Worm (Caenorhabditis elegans) whole organism, L1 larva: ENCODE results near the gene C18G1.9.

ENCODE experiments used
- C16A3.4 ChIP-seq: fragments of 150-350 bp; optimal IDR thresholded peaks from 2 replicates; lab custom pipeline; 2014; ENCODE audit warnings: missing biosample characterization, missing genetic modification characterization
- aly-2 ChIP-seq: fragments of 150-350 bp; optimal IDR thresholded peaks from 2 replicates; lab custom pipeline; 2014; ENCODE audit warnings: missing biosample characterization, missing genetic modification characterization
- ces-1 ChIP-seq: fragments of 150-350 bp; optimal IDR thresholded peaks from 2 replicates; lab custom pipeline; 2014; ENCODE audit warnings: missing biosample characterization, missing genetic modification reagents, missing genetic modification characterization
- lin-15B ChIP-seq: fragments of 150-350 bp; sonication (generic microtip); optimal IDR thresholded peaks from 3 replicates; lab custom pipeline; 2014; ENCODE audit warnings: missing biosample characterization, missing genetic modification characterization
- nhr-11 ChIP-seq: fragments of 150-350 bp; optimal IDR thresholded peaks from 2 replicates; lab custom pipeline; 2014; ENCODE audit warnings: missing biosample characterization, missing genetic modification characterization
- nhr-76 ChIP-seq: sonication (generic microtip); optimal IDR thresholded peaks from 2 replicates; lab custom pipeline; 2017; ENCODE audit warnings: missing biosample characterization, missing genetic modification characterization
- pax-3 ChIP-seq: fragments of 200-800 bp; sonication (Bioruptor generic); optimal IDR thresholded peaks from 2 replicates; lab custom pipeline; 2018; ENCODE audit warnings: mild to moderate bottlenecking, missing genetic modification characterization, moderate library complexity, missing compliant biosample characterization
- pqm-1 ChIP-seq: sonication (generic microtip); optimal IDR thresholded peaks from 3 replicates; lab custom pipeline; 2017; ENCODE audit warnings: missing biosample characterization, missing genetic modification characterization
- snpc-4 ChIP-seq: fragments of 150-350 bp; optimal IDR thresholded peaks from 2 replicates; lab custom pipeline; 2014; ENCODE audit warnings: missing biosample characterization, missing genetic modification characterization
- unc-62 ChIP-seq: fragments of 150-350 bp; optimal IDR thresholded peaks from 2 replicates; lab custom pipeline; 2014; ENCODE audit warnings: missing biosample characterization, missing genetic modification reagents, missing genetic modification characterization
- ztf-11 ChIP-seq, 2 experiments: sonication (generic microtip); optimal IDR thresholded peaks; 2 replicates each; lab custom pipeline; 2016 to 2017; ENCODE audit warnings: missing genetic modification characterization in 2 of 2, missing biosample characterization in 1 of 2, missing compliant biosample characterization in 1 of 2

ce11 chrV:4745269-4745668 is 24.3 kb downstream of the C18G1.9 start, which contains the start of gene C18G1.7:
- no peak for TF ChIP-seq nhr-76 (tag; lab: Kevin White, UChicago)
- no peak for TF ChIP-seq snpc-4 (tag; lab: Kevin White, UChicago)
- no peak for TF ChIP-seq ces-1 (GFP tag; lab: Kevin White, UChicago)
- no peak for TF ChIP-seq ztf-11 (tag; optimal IDR thresholded peaks at IDR 0.05; lab: Kevin White, UChicago)
- TF ChIP-seq pax-3 (tag; lab: Kevin White, UChicago), result no peak
- no peak for TF ChIP-seq pqm-1
- TF ChIP-seq aly-2 (tag; lab: Kevin White, UChicago), result no peak
- no peak for TF ChIP-seq lin-15B (tag; lab: Kevin White, UChicago)
- no peak for TF ChIP-seq nhr-11 (tag; lab: Kevin White, UChicago)
- TF ChIP-seq unc-62 (GFP tag; lab: Kevin White, UChicago), result no peak
- no peak for TF ChIP-seq C16A3.4 (tag; lab: Kevin White, UChicago)
